Worm (Caenorhabditis elegans) whole organism, L4/young adult: Measurements from ENCODE around the gene gpc-1.

Experiments used
- dao-5 ChIP-seq: sonication (generic microtip); optimal IDR thresholded peaks from 2 replicates; lab custom pipeline; 2016; ENCODE audit warnings: missing genotype, missing genetic modification characterization, moderate library complexity, missing compliant biosample characterization
- him-1 ChIP-seq: sonication (generic microtip); optimal IDR thresholded peaks from 2 replicates; lab custom pipeline; 2016; ENCODE audit warnings: missing genotype, missing genetic modification reagents, missing genetic modification characterization, missing compliant biosample characterization

DNA sequence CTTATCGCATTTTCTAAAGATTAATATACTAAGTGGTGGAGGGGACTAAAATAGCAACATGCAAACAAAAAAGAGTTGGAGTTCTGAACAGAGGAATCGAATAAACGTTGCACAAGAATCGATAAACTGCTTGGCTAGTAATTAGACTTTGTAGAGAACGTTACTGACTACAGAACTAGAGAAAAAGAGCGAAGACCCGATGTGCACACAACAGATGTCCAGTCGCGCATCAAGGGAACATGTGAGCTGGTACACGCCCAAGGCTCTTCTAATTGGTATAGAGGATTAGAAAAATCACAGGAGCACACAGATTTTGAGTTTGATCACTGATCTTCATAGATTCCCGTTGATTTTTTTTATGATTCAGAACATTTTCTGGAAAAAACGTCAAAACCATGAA lies 30.7 kb downstream of the gpc-1 start:
- TF ChIP-seq him-1 (tag; lab: Kevin White, UChicago): no peak
- TF ChIP-seq dao-5 (tag; lab: Kevin White, UChicago): no peak
